Worm (Caenorhabditis elegans) whole organism, L4 larva: ENCODE measurements around the gene sre-41.

Experiments
- aly-2 ChIP-seq: sonication (generic microtip); optimal IDR thresholded peaks from 2 replicates; lab custom pipeline; 2018; ENCODE audit warnings: missing biosample characterization, missing genetic modification characterization
- ama-1 ChIP-seq: fragments of 150-350 bp; optimal IDR thresholded peaks from 2 replicates; lab custom pipeline; 2014; ENCODE audit warnings: inconsistent platforms, mixed read lengths
- nhr-77 ChIP-seq: fragments of 150-350 bp; optimal IDR thresholded peaks from 2 replicates; lab custom pipeline; 2014; ENCODE audit warnings: missing biosample characterization, missing genetic modification characterization

DNA sequence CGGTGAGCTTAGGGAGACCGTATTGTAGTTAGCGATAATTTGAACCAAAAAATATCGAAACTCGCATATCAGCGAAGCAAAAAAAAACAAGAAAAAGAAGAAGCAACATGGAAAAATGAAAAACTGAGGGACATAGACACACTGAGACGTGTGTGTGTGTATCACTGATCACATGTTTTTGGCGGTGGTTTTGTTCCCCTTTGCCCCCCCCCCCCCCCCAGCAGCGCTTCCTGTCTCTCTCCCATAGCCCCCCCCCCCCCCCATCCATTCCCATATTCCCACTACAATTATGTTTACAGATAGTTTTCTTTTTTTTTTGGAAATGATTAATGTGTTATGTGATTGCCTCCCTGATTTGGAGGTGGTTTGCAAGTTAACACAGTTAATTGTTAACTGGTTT, 18.9 kb upstream of the sre-41 start:
- TF ChIP-seq aly-2 (tag; lab: Kevin White, UChicago) (no peak), ama-1 (lab: Kevin White, UChicago) (no peak), nhr-77 (no peak)
